Worm (Caenorhabditis elegans) whole organism, mixed stage, embryonic: ENCODE data around the gene pvf-1.

Experiments used
- M03D4.4 ChIP-seq: sonication (generic microtip); optimal IDR thresholded peaks from 2 replicates; lab custom pipeline; 2017; ENCODE audit warnings: mild to moderate bottlenecking, missing genetic modification characterization, missing compliant biosample characterization
- elt-1 ChIP-seq: sonication (generic microtip); optimal IDR thresholded peaks from 2 replicates; lab custom pipeline; 2017; ENCODE audit warnings: missing genetic modification characterization, mild to moderate bottlenecking, missing compliant biosample characterization, antibody characterized with exemption, moderate library complexity, borderline replicate concordance; ENCODE audit not compliant: insufficient read depth
- elt-3 ChIP-seq: fragments of 150-350 bp; optimal IDR thresholded peaks from 2 replicates; lab custom pipeline; 2014; ENCODE audit warnings: missing biosample characterization, missing genetic modification characterization
- flh-1 ChIP-seq: fragments of 200-800 bp; sonication (Bioruptor generic); optimal IDR thresholded peaks from 2 replicates; lab custom pipeline; 2018; ENCODE audit warnings: mild to moderate bottlenecking, missing genetic modification characterization, moderate library complexity, missing compliant biosample characterization
- snpc-4 ChIP-seq: fragments of 150-350 bp; optimal IDR thresholded peaks from 2 replicates; lab custom pipeline; 2014; ENCODE audit warnings: missing biosample characterization, missing genetic modification characterization
- tbx-8 ChIP-seq: fragments of 200-800 bp; sonication (Bioruptor generic); optimal IDR thresholded peaks from 2 replicates; lab custom pipeline; 2018; ENCODE audit warnings: mild to moderate bottlenecking, missing genetic modification characterization, moderate library complexity, missing compliant biosample characterization
- unc-62 ChIP-seq: fragments of 150-350 bp; optimal IDR thresholded peaks from 2 replicates; lab custom pipeline; 2014; ENCODE audit warnings: missing biosample characterization, missing genetic modification reagents, missing genetic modification characterization
- ztf-11 ChIP-seq: fragments of 150-350 bp; optimal IDR thresholded peaks from 2 replicates; lab custom pipeline; 2014; ENCODE audit warnings: missing biosample characterization, missing genetic modification characterization

ce11 chrIII:1831104-1831503 lies 7.0 kb upstream of the pvf-1 start:
- TF ChIP-seq flh-1 (GFP tag; lab: Kevin White, UChicago) (no peak), snpc-4 (tag; lab: Kevin White, UChicago) (no peak), unc-62 (GFP tag; lab: Kevin White, UChicago) (no peak), elt-3 (tag; lab: Kevin White, UChicago) (no peak), M03D4.4 (tag; lab: Kevin White, UChicago) (no peak), elt-1 (tag; lab: Kevin White, UChicago) (no peak), tbx-8 (GFP tag; lab: Kevin White, UChicago) (no peak), ztf-11 (no peak)
